Worm (Caenorhabditis elegans): ENCODE measurements around the gene F53C11.4.

DNA sequence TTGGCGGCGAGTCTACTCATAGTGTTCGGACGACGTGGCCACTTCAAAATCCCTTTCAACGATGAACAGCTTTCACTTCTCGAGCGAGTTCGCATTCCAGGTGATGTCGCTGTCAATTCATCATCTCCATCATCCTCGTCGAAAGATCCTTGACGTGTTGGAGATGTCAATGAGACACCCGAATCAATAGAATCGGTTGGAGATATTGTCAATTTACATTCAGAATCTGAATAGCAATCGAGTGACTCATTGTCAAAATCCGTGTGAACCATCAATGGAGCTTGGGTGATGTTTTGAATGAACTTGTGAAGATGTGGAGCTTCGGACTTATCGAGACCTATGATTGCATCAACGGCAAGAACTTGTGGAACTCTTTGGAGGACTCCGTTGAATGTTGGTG lies 1.4 kb downstream of the F53C11.4 start:
- no peak for TF ChIP-seq syd-9 (tag; optimal IDR thresholded peaks at IDR 0.05)
- TF ChIP-seq pha-4 (tag; optimal IDR thresholded peaks at IDR 0.05) = no peak
- TF ChIP-seq C38D4.7 (GFP tag; optimal IDR thresholded peaks at IDR 0.05) = no peak
- TF ChIP-seq ama-1 (optimal IDR thresholded peaks at IDR 0.05) = no peak
- TF ChIP-seq ceh-30 (tag; optimal IDR thresholded peaks at IDR 0.05) = no peak
- no peak for TF ChIP-seq T23F11.4 (GFP tag; optimal IDR thresholded peaks at IDR 0.05)
- TF ChIP-seq nhr-11 (tag; optimal IDR thresholded peaks at IDR 0.05) = no peak

Data from whole organism, late embryonic.